Worm (Caenorhabditis elegans) whole organism, young adult: ENCODE data around the gene srd-68.

Experiments used
- B0019.2 ChIP-seq: fragments of 200-800 bp; sonication (Bioruptor generic); conservative IDR thresholded peaks from 2 replicates; pipeline ENCODE4 v1.3.6; 2022; ENCODE audit warnings: missing genetic modification reagents, missing genetic modification characterization, missing compliant biosample characterization
- F10E7.11 ChIP-seq: sonication (generic microtip); optimal IDR thresholded peaks from 2 replicates; lab custom pipeline; 2017; ENCODE audit warnings: mild to moderate bottlenecking, missing genetic modification characterization, moderate library complexity, missing compliant biosample characterization
- F22D6.2 ChIP-seq: sonication (generic microtip); optimal IDR thresholded peaks from 2 replicates; lab custom pipeline; 2016; ENCODE audit warnings: mild to moderate bottlenecking, missing genetic modification characterization, missing compliant biosample characterization
- F33H1.4 ChIP-seq: fragments of 200-800 bp; sonication (Bioruptor generic); IDR thresholded peaks from 2 replicates; pipeline ENCODE4 v1.3.6; 2022; ENCODE audit warnings: missing genetic modification reagents, missing genetic modification characterization, missing compliant biosample characterization
- F37B4.10 ChIP-seq: fragments of 200-800 bp; sonication (Bioruptor generic); IDR thresholded peaks from 2 replicates; pipeline ENCODE4 v1.3.6; 2022; ENCODE audit warnings: missing genetic modification characterization, missing compliant biosample characterization
- F57A8.1 ChIP-seq: fragments of 200-800 bp; sonication (Bioruptor generic); optimal IDR thresholded peaks from 2 replicates; lab custom pipeline; 2018; ENCODE audit warnings: mild to moderate bottlenecking, missing genetic modification characterization, moderate library complexity, missing compliant biosample characterization
- F57C9.4 ChIP-seq: sonication (generic microtip); optimal IDR thresholded peaks from 2 replicates; lab custom pipeline; 2017; ENCODE audit warnings: mild to moderate bottlenecking, missing genetic modification characterization, missing compliant biosample characterization
- K12H6.12 ChIP-seq: fragments of 200-800 bp; sonication (Bioruptor generic); optimal IDR thresholded peaks from 2 replicates; lab custom pipeline; 2018; ENCODE audit warnings: mild to moderate bottlenecking, missing genetic modification characterization, missing compliant biosample characterization
- T26A5.8 ChIP-seq: sonication (generic microtip); optimal IDR thresholded peaks from 2 replicates; lab custom pipeline; 2016; ENCODE audit warnings: missing genetic modification characterization, missing compliant biosample characterization
- Y53G8AR.9 ChIP-seq: fragments of 200-800 bp; sonication (Bioruptor generic); conservative IDR thresholded peaks from 2 replicates; pipeline ENCODE4 v1.3.6; 2022; ENCODE audit warnings: missing genetic modification reagents, missing genetic modification characterization, missing compliant biosample characterization
- ZK185.1 ChIP-seq: sonication (generic microtip); optimal IDR thresholded peaks from 2 replicates; lab custom pipeline; 2016; ENCODE audit warnings: mild to moderate bottlenecking, missing genetic modification characterization, missing compliant biosample characterization; ENCODE audit not compliant: poor library complexity, severe bottlenecking
- ama-1 ChIP-seq, 3 experiments: fragments of 150-350 bp in 1 of 3; sonication (generic microtip) in 2 of 3; optimal IDR thresholded peaks; 2 replicates each; lab custom pipeline; 2014 to 2018; ENCODE audit warnings: missing biosample characterization in 2 of 3, missing genetic modification characterization in 2 of 3, missing genetic modification reagents in 2 of 3
- attf-5 ChIP-seq: fragments of 200-800 bp; sonication (Bioruptor generic); optimal IDR thresholded peaks from 2 replicates; lab custom pipeline; 2018; ENCODE audit warnings: mild to moderate bottlenecking, missing genetic modification characterization, missing compliant biosample characterization
- attf-6 ChIP-seq: fragments of 200-800 bp; sonication (Bioruptor generic); IDR thresholded peaks from 2 replicates; pipeline ENCODE4 v1.3.6; 2022; ENCODE audit warnings: missing genetic modification reagents, missing genetic modification characterization, missing compliant biosample characterization
- ccch-3 ChIP-seq: fragments of 200-800 bp; sonication (Bioruptor generic); optimal IDR thresholded peaks from 2 replicates; lab custom pipeline; 2018; ENCODE audit warnings: mild to moderate bottlenecking, missing genetic modification characterization, missing compliant biosample characterization
- cebp-1 ChIP-seq, 2 experiments: fragments of 200-800 bp in 1 of 2; sonication (Bioruptor generic) in 1 of 2; sonication (generic microtip) in 1 of 2; IDR thresholded peaks in 1 of 2; optimal IDR thresholded peaks in 1 of 2; 2 replicates each; pipeline versions ENCODE4 v1.3.6 to Lab custom; 2017 to 2022; ENCODE audit warnings: missing compliant biosample characterization in 2 of 2, missing genetic modification characterization in 2 of 2, mild to moderate bottlenecking in 1 of 2, missing genetic modification reagents in 1 of 2, moderate library complexity in 1 of 2
- cebp-2 ChIP-seq: fragments of 200-800 bp; sonication (Bioruptor generic); IDR thresholded peaks from 2 replicates; pipeline ENCODE4 v1.3.6; 2022; ENCODE audit warnings: missing genetic modification characterization, missing compliant biosample characterization
- ceh-100 ChIP-seq: fragments of 200-800 bp; sonication (Bioruptor generic); IDR thresholded peaks from 2 replicates; pipeline ENCODE4 v1.3.6; 2022; ENCODE audit warnings: missing genetic modification reagents, missing genetic modification characterization, missing compliant biosample characterization
- ceh-27 ChIP-seq: fragments of 200-800 bp; sonication (Bioruptor generic); optimal IDR thresholded peaks from 2 replicates; lab custom pipeline; 2018; ENCODE audit warnings: mild to moderate bottlenecking, missing genetic modification characterization, moderate library complexity, missing compliant biosample characterization
- ceh-40 ChIP-seq: fragments of 200-800 bp; sonication (Bioruptor generic); IDR thresholded peaks from 2 replicates; pipeline ENCODE4 v1.3.6; 2022; ENCODE audit warnings: missing genetic modification characterization, missing compliant biosample characterization
- ceh-91 ChIP-seq: fragments of 200-800 bp; sonication (Bioruptor generic); IDR thresholded peaks from 2 replicates; pipeline ENCODE4 v1.3.6; 2022; ENCODE audit warnings: missing genetic modification reagents, missing genetic modification characterization, missing compliant biosample characterization
- dox-1 ChIP-seq: fragments of 200-800 bp; sonication (Bioruptor generic); IDR thresholded peaks from 2 replicates; pipeline ENCODE4 v1.3.6; 2022; ENCODE audit warnings: missing genetic modification reagents, missing genetic modification characterization, missing compliant biosample characterization
- egrh-3 ChIP-seq: fragments of 200-800 bp; sonication (Bioruptor generic); IDR thresholded peaks from 2 replicates; pipeline ENCODE4 v1.3.6; 2022; ENCODE audit warnings: missing genetic modification reagents, missing genetic modification characterization, missing compliant biosample characterization
- ekl-4 ChIP-seq: fragments of 200-800 bp; sonication (Bioruptor generic); IDR thresholded peaks from 2 replicates; pipeline ENCODE4 v1.3.6; 2022; ENCODE audit warnings: missing genetic modification reagents, missing genetic modification characterization, missing compliant biosample characterization
- gei-17 ChIP-seq: fragments of 200-800 bp; sonication (Bioruptor generic); optimal IDR thresholded peaks from 2 replicates; lab custom pipeline; 2018; ENCODE audit warnings: mild to moderate bottlenecking, missing genetic modification characterization, missing compliant biosample characterization
- him-1 ChIP-seq: sonication (generic microtip); optimal IDR thresholded peaks from 2 replicates; lab custom pipeline; 2016; ENCODE audit warnings: missing genotype, missing genetic modification reagents, missing genetic modification characterization, missing compliant biosample characterization
- let-526 ChIP-seq: fragments of 200-800 bp; sonication (Bioruptor generic); IDR thresholded peaks from 2 replicates; pipeline ENCODE4 v1.3.6; 2022; ENCODE audit warnings: missing genetic modification reagents, missing genetic modification characterization, missing compliant biosample characterization
- let-607 ChIP-seq, 2 experiments: fragments of 200-800 bp in 1 of 2; sonication (Bioruptor generic) in 1 of 2; sonication (generic microtip) in 1 of 2; optimal IDR thresholded peaks; 2 replicates each; lab custom pipeline; 2016 to 2018; ENCODE audit warnings: mild to moderate bottlenecking in 2 of 2, missing compliant biosample characterization in 2 of 2, missing genetic modification characterization in 2 of 2, moderate library complexity in 2 of 2, missing genotype in 1 of 2
- lin-35 ChIP-seq, 3 experiments: fragments of 150-350 bp in 2 of 3; sonication (generic microtip) in 1 of 3; optimal IDR thresholded peaks; 2 replicates each; lab custom pipeline; 2014 to 2018; ENCODE audit warnings: missing biosample characterization in 3 of 3, missing genetic modification characterization in 3 of 3, missing genetic modification reagents in 3 of 3
- lir-1 ChIP-seq: fragments of 200-800 bp; sonication (Bioruptor generic); conservative IDR thresholded peaks from 2 replicates; pipeline ENCODE4 v1.3.6; 2022; ENCODE audit warnings: missing genetic modification reagents, missing genetic modification characterization, missing compliant biosample characterization
- madf-10 ChIP-seq: sonication (generic microtip); optimal IDR thresholded peaks from 2 replicates; lab custom pipeline; 2016; ENCODE audit warnings: mild to moderate bottlenecking, missing genetic modification characterization, missing compliant biosample characterization
- madf-8 ChIP-seq: fragments of 200-800 bp; sonication (Bioruptor generic); conservative IDR thresholded peaks from 2 replicates; pipeline ENCODE4 v1.3.6; 2022; ENCODE audit warnings: missing genetic modification reagents, missing genetic modification characterization, missing compliant biosample characterization
- mcd-1 ChIP-seq: fragments of 200-800 bp; sonication (Bioruptor generic); IDR thresholded peaks from 2 replicates; pipeline ENCODE4 v1.3.6; 2022; ENCODE audit warnings: missing genetic modification reagents, missing genetic modification characterization, missing compliant biosample characterization
- mel-28 ChIP-seq: sonication (generic microtip); optimal IDR thresholded peaks from 2 replicates; lab custom pipeline; 2016; ENCODE audit warnings: borderline replicate concordance, mild to moderate bottlenecking, missing genetic modification characterization, missing compliant biosample characterization
- nfya-1 ChIP-seq: sonication (generic microtip); optimal IDR thresholded peaks from 2 replicates; lab custom pipeline; 2017; ENCODE audit warnings: antibody characterized with exemption, missing compliant biosample characterization, missing genetic modification characterization, borderline replicate concordance; ENCODE audit not compliant: insufficient read depth
- nfya-2 ChIP-seq: fragments of 200-800 bp; sonication (Bioruptor generic); IDR thresholded peaks from 2 replicates; pipeline ENCODE4 v1.3.6; 2022; ENCODE audit warnings: missing genetic modification reagents, missing genetic modification characterization, missing compliant biosample characterization
- nfyb-1 ChIP-seq: fragments of 200-800 bp; sonication (Bioruptor generic); IDR thresholded peaks from 2 replicates; pipeline ENCODE4 v1.3.6; 2022; ENCODE audit warnings: missing genetic modification reagents, missing genetic modification characterization, missing compliant biosample characterization
- nhr-80 ChIP-seq: sonication (generic microtip); optimal IDR thresholded peaks from 2 replicates; lab custom pipeline; 2016; ENCODE audit warnings: missing genetic modification characterization, missing compliant biosample characterization
- pbrm-1 ChIP-seq: fragments of 200-800 bp; sonication (Bioruptor generic); IDR thresholded peaks from 2 replicates; pipeline ENCODE4 v1.3.6; 2022; ENCODE audit warnings: missing genetic modification reagents, missing genetic modification characterization, missing compliant biosample characterization
- pha-4 ChIP-seq: fragments of 150-350 bp; sonication (generic microtip); optimal IDR thresholded peaks from 2 replicates; lab custom pipeline; 2014; ENCODE audit warnings: missing biosample characterization, missing genetic modification reagents, missing genetic modification characterization
- repo-1 ChIP-seq: sonication (generic microtip); optimal IDR thresholded peaks from 2 replicates; lab custom pipeline; 2017; ENCODE audit warnings: mild to moderate bottlenecking, missing genetic modification characterization, missing compliant biosample characterization
- snpc-1.1 ChIP-seq: sonication (generic microtip); optimal IDR thresholded peaks from 2 replicates; lab custom pipeline; 2017; ENCODE audit warnings: missing genetic modification characterization, mild to moderate bottlenecking, missing compliant biosample characterization, antibody characterized with exemption, moderate library complexity, missing genotype, missing genetic modification reagents; ENCODE audit not compliant: insufficient read depth
- tbp1 ChIP-seq: fragments of 200-800 bp; sonication (Bioruptor generic); optimal IDR thresholded peaks from 2 replicates; lab custom pipeline; 2018; ENCODE audit warnings: mild to moderate bottlenecking, missing genetic modification characterization, missing compliant biosample characterization
- tbx-9 ChIP-seq: sonication (generic microtip); optimal IDR thresholded peaks from 2 replicates; lab custom pipeline; 2016; ENCODE audit warnings: borderline replicate concordance, missing genetic modification characterization, inconsistent platforms, missing compliant biosample characterization
- xnd-1 ChIP-seq: sonication (generic microtip); optimal IDR thresholded peaks from 2 replicates; lab custom pipeline; 2016; ENCODE audit warnings: missing genotype, missing genetic modification reagents, missing genetic modification characterization, missing compliant biosample characterization
- zfh-2 ChIP-seq: fragments of 200-800 bp; sonication (Bioruptor generic); conservative IDR thresholded peaks from 2 replicates; pipeline ENCODE4 v1.3.6; 2022; ENCODE audit warnings: missing genetic modification reagents, missing genetic modification characterization, missing compliant biosample characterization
- ztf-22 ChIP-seq: fragments of 200-800 bp; sonication (Bioruptor generic); optimal IDR thresholded peaks from 2 replicates; lab custom pipeline; 2018; ENCODE audit warnings: mild to moderate bottlenecking, missing genetic modification characterization, moderate library complexity, missing compliant biosample characterization
- ztf-3 ChIP-seq: fragments of 200-800 bp; sonication (Bioruptor generic); optimal IDR thresholded peaks from 2 replicates; lab custom pipeline; 2018; ENCODE audit warnings: mild to moderate bottlenecking, missing genetic modification characterization, missing compliant biosample characterization

srd-68 gene

DNA sequence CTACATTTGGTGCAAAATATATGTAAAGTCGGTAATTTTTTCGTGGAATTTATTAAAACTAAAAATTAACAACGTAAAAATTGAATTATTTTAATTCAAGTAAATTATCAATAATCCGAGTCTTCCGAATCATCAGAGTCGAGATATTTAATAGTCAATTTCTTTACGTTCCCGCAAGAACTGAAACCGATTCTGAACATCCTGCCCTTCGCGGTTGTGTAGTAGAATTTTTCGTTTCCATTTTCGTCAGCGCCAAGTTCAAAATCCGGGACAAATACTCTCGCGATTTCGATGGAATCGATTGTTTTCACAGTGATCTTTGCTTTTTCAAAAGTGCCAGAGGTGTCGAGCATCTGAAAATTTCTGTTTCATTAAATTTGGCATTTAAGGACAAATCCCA lies 17.0 kb upstream of the srd-68 start (continued):
- no peak for TF ChIP-seq nfyb-1 (GFP tag; lab: Robert Waterston, UW)
- TF ChIP-seq attf-6 (GFP tag; lab: Robert Waterston, UW), result peak; percentile 89
- no peak for TF ChIP-seq ceh-91
- peak; percentile 14 for TF ChIP-seq xnd-1
- peak; percentile 26; the same call in 1 of the 2 replicates for TF ChIP-seq mcd-1 (GFP tag; lab: Robert Waterston, UW)
- TF ChIP-seq ztf-3 (GFP tag; lab: Kevin White, UChicago), result no peak
- TF ChIP-seq lir-1 (GFP tag; lab: Robert Waterston, UW), result no peak
- TF ChIP-seq cebp-2 (GFP tag; lab: Robert Waterston, UW), result no peak
- no peak for TF ChIP-seq cebp-1 (GFP tag; IDR thresholded peaks at IDR 0.05; lab: Robert Waterston, UW)
- TF ChIP-seq cebp-1 (tag; optimal IDR thresholded peaks at IDR 0.05; lab: Kevin White, UChicago), result peak; percentile 10
- no peak for TF ChIP-seq madf-10 (tag; lab: Kevin White, UChicago)
- TF ChIP-seq let-526 (GFP tag; lab: Robert Waterston, UW), result no peak
- no peak for TF ChIP-seq ZK185.1
- TF ChIP-seq F57A8.1, result no peak
- TF ChIP-seq Y53G8AR.9 (GFP tag; lab: Robert Waterston, UW), result no peak
- no peak for TF ChIP-seq attf-5 (GFP tag; lab: Kevin White, UChicago)
- TF ChIP-seq nfya-1 (tag; lab: Kevin White, UChicago), result no peak
- no peak for TF ChIP-seq ceh-27
- no peak for TF ChIP-seq let-607 (tag; optimal IDR thresholded peaks at IDR 0.05; lab: Kevin White, UChicago)
- no peak for TF ChIP-seq ccch-3 (GFP tag; lab: Kevin White, UChicago)
- TF ChIP-seq ceh-100 (GFP tag; lab: Robert Waterston, UW), result no peak
- TF ChIP-seq ztf-22 (GFP tag; lab: Kevin White, UChicago), result no peak
- TF ChIP-seq snpc-1.1 (tag; lab: Kevin White, UChicago), result no peak
- no peak for TF ChIP-seq lin-35 (GFP tag; optimal IDR thresholded peaks at IDR 0.05; lab: Kevin White, UChicago)
- TF ChIP-seq T26A5.8 (tag; lab: Kevin White, UChicago), result no peak
- TF ChIP-seq tbx-9 (tag; lab: Kevin White, UChicago), result no peak
- no peak for TF ChIP-seq F10E7.11
- TF ChIP-seq nhr-80 (tag; lab: Kevin White, UChicago), result no peak
- TF ChIP-seq F57C9.4 (tag; lab: Kevin White, UChicago), result no peak
- TF ChIP-seq nfya-2 (GFP tag; lab: Robert Waterston, UW), result no peak
- 0 out of 2 replicates have a peak, but pooled peaks have one; percentile 12 for TF ChIP-seq pbrm-1
- TF ChIP-seq repo-1, result no peak
- no peak for TF ChIP-seq ama-1 (optimal IDR thresholded peaks at IDR 0.05; lab: Kevin White, UChicago)
- TF ChIP-seq ama-1 (GFP tag; optimal IDR thresholded peaks at IDR 0.05; lab: Kevin White, UChicago), result no peak
- TF ChIP-seq tbp1 (GFP tag; lab: Kevin White, UChicago), result peak; percentile 27
- no peak for TF ChIP-seq him-1 (tag; lab: Kevin White, UChicago)
- no peak for TF ChIP-seq pha-4
- TF ChIP-seq F37B4.10 (GFP tag; lab: Robert Waterston, UW), result no peak
- no peak for TF ChIP-seq egrh-3
- no peak for TF ChIP-seq F33H1.4
- TF ChIP-seq F22D6.2 (tag; lab: Kevin White, UChicago), result no peak
- TF ChIP-seq gei-17 (GFP tag; lab: Kevin White, UChicago), result no peak
- TF ChIP-seq mel-28 (tag; lab: Kevin White, UChicago), result no peak
- no peak for TF ChIP-seq madf-8 (GFP tag; lab: Robert Waterston, UW)
- peak; percentile 65 for TF ChIP-seq ekl-4 (GFP tag; lab: Robert Waterston, UW)
- TF ChIP-seq B0019.2 (GFP tag; lab: Robert Waterston, UW), result no peak
- no peak for TF ChIP-seq ceh-40 (GFP tag; lab: Robert Waterston, UW)
- TF ChIP-seq dox-1 (GFP tag; lab: Robert Waterston, UW), result no peak
- no peak for TF ChIP-seq zfh-2 (GFP tag; lab: Robert Waterston, UW)
- TF ChIP-seq K12H6.12 (tag; lab: Kevin White, UChicago), result no peak
